Worm (Caenorhabditis elegans): ENCODE data around the gene attf-4.

The attf-4 gene

ce11 chrIII:6085311-6085710, 4.9 kb downstream of the attf-4 start:
- TF ChIP-seq rnt-1 (tag; optimal IDR thresholded peaks at IDR 0.05) (no peak), hpl-2 (GFP tag; optimal IDR thresholded peaks at IDR 0.05) (no peak), elt-3 (tag; optimal IDR thresholded peaks at IDR 0.05) (no peak)

- TF ChIP-seq lin-15B (tag; optimal IDR thresholded peaks at IDR 0.05), result no peak
- peak; percentile 70 for TF ChIP-seq elt-2 (tag; optimal IDR thresholded peaks at IDR 0.05)
These were observed 7.5 kb downstream of the attf-4 start, which contains the start of gene wht-1 for ce11 chrIII:6087705-6088359. TSS of gene wht-1 (minus strand) at chrIII:6087755.

ce11 chrIII:6095654-6096053, 15.3 kb downstream of the attf-4 start:
- TF ChIP-seq nhr-12 (tag; optimal IDR thresholded peaks at IDR 0.05) (no peak), irx-1 (tag; optimal IDR thresholded peaks at IDR 0.05) (no peak), blmp-1 (tag; optimal IDR thresholded peaks at IDR 0.05) (peak; percentile 92), lin-15B (tag; optimal IDR thresholded peaks at IDR 0.05) (no peak), dsc-1 (tag; optimal IDR thresholded peaks at IDR 0.05) (no peak)

ce11 chrIII:6102762-6103161, 22.4 kb downstream of the attf-4 start, which contains the start of gene C05D10.4:
TSS of gene C05D10.4 (minus strand) at chrIII:6102862.
- TF ChIP-seq fkh-10 (GFP tag; optimal IDR thresholded peaks at IDR 0.05) (no peak), nhr-71 (tag; optimal IDR thresholded peaks at IDR 0.05) (no peak), alr-1 (tag; optimal IDR thresholded peaks at IDR 0.05; ENCODE audit: borderline replicate concordance) (no peak), pax-3 (tag; optimal IDR thresholded peaks at IDR 0.05) (no peak), hlh-4 (tag; optimal IDR thresholded peaks at IDR 0.05) (no peak), sox-4 (tag; optimal IDR thresholded peaks at IDR 0.05) (no peak), irx-1 (tag; optimal IDR thresholded peaks at IDR 0.05) (no peak), nhr-85 (tag) (no peak), ztf-4 (tag; optimal IDR thresholded peaks at IDR 0.05) (no peak), egl-13 (tag; optimal IDR thresholded peaks at IDR 0.05) (no peak), nhr-11 (tag; optimal IDR thresholded peaks at IDR 0.05) (no peak), nhr-76 (tag; optimal IDR thresholded peaks at IDR 0.05) (no peak), ets-5 (GFP tag; IDR thresholded peaks at IDR 0.05) (no peak), zip-4 (GFP tag; optimal IDR thresholded peaks at IDR 0.05) (no peak), dpl-1 (GFP tag; optimal IDR thresholded peaks at IDR 0.05) (no peak), nhr-237 (tag; optimal IDR thresholded peaks at IDR 0.05) (no peak), nhr-20 (tag; optimal IDR thresholded peaks at IDR 0.05) (no peak)

- TF ChIP-seq efl-1 (optimal IDR thresholded peaks at IDR 0.05) (no peak), efl-1 (GFP tag; optimal IDR thresholded peaks at IDR 0.05 in 1 of 2) (peak in 1 of 2 experiments; percentile 62), blmp-1 (tag; optimal IDR thresholded peaks at IDR 0.05) (peak; percentile 62), sox-4 (tag; optimal IDR thresholded peaks at IDR 0.05) (no peak)
These were observed 25.5 kb downstream of the attf-4 start for ce11 chrIII:6105897-6106296.

ce11 chrIII:6110187-6110586, 29.8 kb downstream of the attf-4 start:
- TF ChIP-seq ces-1 (GFP tag; optimal IDR thresholded peaks at IDR 0.05), result no peak
- TF ChIP-seq pag-3 (tag; optimal IDR thresholded peaks at IDR 0.05; ENCODE audit: borderline replicate concordance, insufficient read depth), result no peak
- no peak for TF ChIP-seq swsn-7 (tag; optimal IDR thresholded peaks at IDR 0.05)
- TF ChIP-seq C34B4.2 (tag; optimal IDR thresholded peaks at IDR 0.05), result no peak
- no peak for TF ChIP-seq fkh-10 (GFP tag; optimal IDR thresholded peaks at IDR 0.05)
- TF ChIP-seq hpl-2 (GFP tag; optimal IDR thresholded peaks at IDR 0.05), result no peak
